Fruit fly (Drosophila melanogaster) S2 (cell line): ENCODE data around the gene Ids.

Experiments used
- CG8478 ChIP-seq: fragments of >200 bp; optimal IDR thresholded peaks from 2 replicates; lab custom pipeline; 2018
- CTCF ChIP-seq, 2 experiments: fragments of >200 bp; optimal IDR thresholded peaks; 2 replicates each; lab custom pipeline; 2018

Ids gene

dm6 chr3L:3382489-3382879, 4.4 kb downstream of the Ids start:
- TF ChIP-seq CTCF (optimal IDR thresholded peaks at IDR 0.05; lab: Kevin White, UChicago) (no peak), CG8478 (lab: Kevin White, UChicago) (no peak)

dm6 chr3L:3383965-3384595, 6.0 kb downstream of the Ids start:
- TF ChIP-seq CTCF (optimal IDR thresholded peaks at IDR 0.05; lab: Kevin White, UChicago), result no peak
- no peak for TF ChIP-seq CG8478 (lab: Kevin White, UChicago)

- TF ChIP-seq CG8478 (lab: Kevin White, UChicago), result no peak
- TF ChIP-seq CTCF (optimal IDR thresholded peaks at IDR 0.05; lab: Kevin White, UChicago), result no peak
These were observed 6.7 kb downstream of the Ids start for dm6 chr3L:3384596-3385436.

- TF ChIP-seq CTCF (optimal IDR thresholded peaks at IDR 0.05; lab: Kevin White, UChicago) (no peak), CG8478 (lab: Kevin White, UChicago) (no peak)
These were observed 7.4 kb downstream of the Ids start for dm6 chr3L:3385437-3385802.

dm6 chr3L:3386730-3387129, 8.7 kb downstream of the Ids start:
- TF ChIP-seq CG8478 (lab: Kevin White, UChicago) (no peak), CTCF (optimal IDR thresholded peaks at IDR 0.05; lab: Kevin White, UChicago) (no peak)

- TF ChIP-seq CG8478 (lab: Kevin White, UChicago), result no peak
- no peak for TF ChIP-seq CTCF (optimal IDR thresholded peaks at IDR 0.05; lab: Kevin White, UChicago)
These were observed 9.6 kb downstream of the Ids start for dm6 chr3L:3387619-3388018.

dm6 chr3L:3388708-3389665, 10.9 kb downstream of the Ids start:
- TF ChIP-seq CTCF (optimal IDR thresholded peaks at IDR 0.05; lab: Kevin White, UChicago), result no peak
- no peak for TF ChIP-seq CG8478 (lab: Kevin White, UChicago)

- TF ChIP-seq CG8478 (lab: Kevin White, UChicago) (no peak), CTCF (optimal IDR thresholded peaks at IDR 0.05; lab: Kevin White, UChicago) (no peak)
These were observed 11.6 kb downstream of the Ids start for dm6 chr3L:3389666-3390059.

dm6 chr3L:3390525-3390924, 12.5 kb downstream of the Ids start:
- TF ChIP-seq CG8478 (lab: Kevin White, UChicago) (no peak), CTCF (optimal IDR thresholded peaks at IDR 0.05; lab: Kevin White, UChicago) (no peak)

- TF ChIP-seq CG8478 (lab: Kevin White, UChicago) (no peak), CTCF (optimal IDR thresholded peaks at IDR 0.05; lab: Kevin White, UChicago) (no peak)
These were observed 13.8 kb downstream of the Ids start for dm6 chr3L:3391871-3392270.

dm6 chr3L:3393951-3394834, 16.1 kb downstream of the Ids start:
- no peak for TF ChIP-seq CTCF (optimal IDR thresholded peaks at IDR 0.05; lab: Kevin White, UChicago)
- TF ChIP-seq CG8478 (lab: Kevin White, UChicago), result no peak

dm6 chr3L:3394854-3395723, 17.0 kb downstream of the Ids start:
- TF ChIP-seq CG8478 (lab: Kevin White, UChicago) (no peak), CTCF (optimal IDR thresholded peaks at IDR 0.05; lab: Kevin White, UChicago) (no peak)

dm6 chr3L:3396056-3396455, 18.0 kb downstream of the Ids start:
- TF ChIP-seq CTCF (optimal IDR thresholded peaks at IDR 0.05; lab: Kevin White, UChicago) (no peak), CG8478 (lab: Kevin White, UChicago) (no peak)
